Worm (Caenorhabditis elegans) whole organism, L1 larva: ENCODE data around the gene F26F2.5.
A peak's percentile ranks its signal among the peaks of the same experiment; 100 is the strongest.

Experiments used
- F16B12.6 ChIP-seq: fragments of 150-350 bp; optimal IDR thresholded peaks from 2 replicates; lab custom pipeline; 2014; ENCODE audit warnings: missing biosample characterization, missing genetic modification characterization
- Y116A8C.19 ChIP-seq: sonication (generic microtip); optimal IDR thresholded peaks from 2 replicates; lab custom pipeline; 2016; ENCODE audit warnings: missing compliant biosample characterization, missing genetic modification characterization, borderline replicate concordance
- aha-1 ChIP-seq: fragments of 150-350 bp; optimal IDR thresholded peaks from 2 replicates; lab custom pipeline; 2014; ENCODE audit warnings: missing biosample characterization, missing genetic modification characterization
- ama-1 ChIP-seq: fragments of 150-350 bp; optimal IDR thresholded peaks from 2 replicates; lab custom pipeline; 2014
- blmp-1 ChIP-seq: fragments of 150-350 bp; optimal IDR thresholded peaks from 2 replicates; lab custom pipeline; 2014; ENCODE audit warnings: missing biosample characterization, missing genetic modification characterization
- ceh-82 ChIP-seq, 3 experiments: fragments of 150-350 bp in 1 of 3; sonication (generic microtip) in 2 of 3; optimal IDR thresholded peaks; 2 replicates each; lab custom pipeline; 2014 to 2017; ENCODE audit warnings: missing biosample characterization in 3 of 3, missing genetic modification characterization in 3 of 3
- ceh-90 ChIP-seq: sonication (generic microtip); optimal IDR thresholded peaks from 2 replicates; lab custom pipeline; 2016; ENCODE audit warnings: missing genetic modification characterization, missing compliant biosample characterization
- dpl-1 ChIP-seq, 3 experiments: fragments of 150-350 bp in 2 of 3; sonication (generic microtip) in 1 of 3; optimal IDR thresholded peaks; 2 replicates each; lab custom pipeline; 2014 to 2017; ENCODE audit warnings: missing biosample characterization in 3 of 3, missing genetic modification characterization in 3 of 3, missing genetic modification reagents in 3 of 3
- dsc-1 ChIP-seq: sonication (generic microtip); optimal IDR thresholded peaks from 2 replicates; lab custom pipeline; 2016; ENCODE audit warnings: mild to moderate bottlenecking, missing genetic modification characterization, missing compliant biosample characterization
- efl-1 ChIP-seq, 4 experiments: fragments of 150-350 bp; optimal IDR thresholded peaks in 3 of 4; peaks in 1 of 4; 1 replicate in 1 of 4; 2 replicates in 3 of 4; lab custom pipeline; 2014; ENCODE audit warnings: missing biosample characterization in 2 of 4, missing genetic modification characterization in 2 of 4, missing genetic modification reagents in 2 of 4
- efl-3 ChIP-seq: fragments of 200-800 bp; sonication (Bioruptor generic); optimal IDR thresholded peaks from 2 replicates; lab custom pipeline; 2018; ENCODE audit warnings: mild to moderate bottlenecking, missing genetic modification characterization, missing compliant biosample characterization
- elt-2 ChIP-seq: sonication (generic microtip); optimal IDR thresholded peaks from 2 replicates; lab custom pipeline; 2016; ENCODE audit warnings: missing genetic modification characterization, mild to moderate bottlenecking, inconsistent platforms, missing compliant biosample characterization, missing genetic modification reagents
- ets-5 ChIP-seq: fragments of 200-800 bp; sonication (Bioruptor generic); IDR thresholded peaks from 2 replicates; pipeline ENCODE4 v1.3.6; 2022; ENCODE audit warnings: missing genetic modification characterization, missing compliant biosample characterization
- fkh-4 ChIP-seq: sonication (generic microtip); optimal IDR thresholded peaks from 2 replicates; lab custom pipeline; 2016; ENCODE audit warnings: missing compliant biosample characterization, missing genetic modification characterization, borderline replicate concordance
- fos-1 ChIP-seq: fragments of 150-350 bp; optimal IDR thresholded peaks from 2 replicates; lab custom pipeline; 2014; ENCODE audit warnings: missing biosample characterization, missing genetic modification characterization
- hlh-4 ChIP-seq: sonication (generic microtip); optimal IDR thresholded peaks from 2 replicates; lab custom pipeline; 2016; ENCODE audit warnings: mild to moderate bottlenecking, missing genetic modification characterization, missing compliant biosample characterization
- hpl-2 ChIP-seq: fragments of 150-350 bp; optimal IDR thresholded peaks from 2 replicates; lab custom pipeline; 2014; ENCODE audit warnings: missing biosample characterization, missing genetic modification reagents, missing genetic modification characterization
- irx-1 ChIP-seq: sonication (generic microtip); optimal IDR thresholded peaks from 2 replicates; lab custom pipeline; 2016; ENCODE audit warnings: missing genetic modification characterization, missing compliant biosample characterization
- lin-15B ChIP-seq: fragments of 150-350 bp; sonication (generic microtip); optimal IDR thresholded peaks from 3 replicates; lab custom pipeline; 2014; ENCODE audit warnings: missing biosample characterization, missing genetic modification characterization
- lin-35 ChIP-seq, 2 experiments: fragments of 150-350 bp; optimal IDR thresholded peaks; 2 replicates each; lab custom pipeline; 2014; ENCODE audit warnings: missing biosample characterization in 2 of 2, missing genetic modification characterization in 2 of 2, missing genetic modification reagents in 2 of 2
- lin-39 ChIP-seq: fragments of 150-350 bp; optimal IDR thresholded peaks from 2 replicates; lab custom pipeline; 2014; ENCODE audit warnings: missing biosample characterization, missing genetic modification reagents, missing genetic modification characterization
- lir-3 ChIP-seq: sonication (generic microtip); optimal IDR thresholded peaks from 2 replicates; lab custom pipeline; 2016; ENCODE audit warnings: mild to moderate bottlenecking, missing genetic modification characterization, moderate library complexity, missing compliant biosample characterization; ENCODE audit not compliant: poor library complexity
- lsy-2 ChIP-seq, 2 experiments: fragments of 150-350 bp; optimal IDR thresholded peaks; 2 replicates each; lab custom pipeline; 2014; ENCODE audit warnings: missing biosample characterization in 2 of 2, missing genetic modification characterization in 2 of 2
- mab-9 ChIP-seq: fragments of 200-800 bp; sonication (Bioruptor generic); IDR thresholded peaks from 2 replicates; pipeline ENCODE4 v1.3.6; 2022; ENCODE audit warnings: missing genetic modification reagents, missing genetic modification characterization, missing compliant biosample characterization
- mef-2 ChIP-seq: fragments of 150-350 bp; optimal IDR thresholded peaks from 2 replicates; lab custom pipeline; 2014; ENCODE audit warnings: missing biosample characterization, missing genetic modification characterization
- mep-1 ChIP-seq: fragments of 150-350 bp; optimal IDR thresholded peaks from 2 replicates; lab custom pipeline; 2014; ENCODE audit warnings: missing biosample characterization, missing genetic modification characterization
- nhr-12 ChIP-seq: sonication (generic microtip); optimal IDR thresholded peaks from 2 replicates; lab custom pipeline; 2017; ENCODE audit warnings: missing biosample characterization, missing genetic modification characterization
- nhr-20 ChIP-seq: sonication (generic microtip); optimal IDR thresholded peaks from 2 replicates; lab custom pipeline; 2016; ENCODE audit warnings: mild to moderate bottlenecking, missing genetic modification characterization, missing compliant biosample characterization
- nhr-237 ChIP-seq: fragments of 150-350 bp; optimal IDR thresholded peaks from 2 replicates; lab custom pipeline; 2014; ENCODE audit warnings: missing biosample characterization, missing genetic modification characterization
- nhr-47 ChIP-seq: sonication (generic microtip); optimal IDR thresholded peaks from 2 replicates; lab custom pipeline; 2016; ENCODE audit warnings: mild to moderate bottlenecking, missing genetic modification characterization, moderate library complexity, missing compliant biosample characterization
- nhr-71 ChIP-seq: sonication (generic microtip); optimal IDR thresholded peaks from 2 replicates; lab custom pipeline; 2016; ENCODE audit warnings: mild to moderate bottlenecking, missing genetic modification characterization, moderate library complexity, missing compliant biosample characterization
- nhr-77 ChIP-seq: fragments of 150-350 bp; optimal IDR thresholded peaks from 2 replicates; lab custom pipeline; 2014; ENCODE audit warnings: missing biosample characterization, missing genetic modification characterization
- nhr-85 ChIP-seq: sonication (generic microtip); peaks from one replicate; lab custom pipeline; 2016; ENCODE audit warnings: missing genetic modification characterization, inconsistent platforms, missing compliant biosample characterization
- nhr-90 ChIP-seq: sonication (generic microtip); optimal IDR thresholded peaks from 2 replicates; lab custom pipeline; 2016; ENCODE audit warnings: mild to moderate bottlenecking, missing genetic modification characterization, missing compliant biosample characterization; ENCODE audit not compliant: poor library complexity
- pqm-1 ChIP-seq: sonication (generic microtip); optimal IDR thresholded peaks from 3 replicates; lab custom pipeline; 2017; ENCODE audit warnings: missing biosample characterization, missing genetic modification characterization
- skn-1 ChIP-seq: fragments of 150-350 bp; optimal IDR thresholded peaks from 2 replicates; lab custom pipeline; 2014; ENCODE audit warnings: missing biosample characterization, missing genetic modification characterization
- snpc-4 ChIP-seq: fragments of 150-350 bp; optimal IDR thresholded peaks from 2 replicates; lab custom pipeline; 2014; ENCODE audit warnings: missing biosample characterization, missing genetic modification characterization
- snu-23 ChIP-seq: sonication (generic microtip); optimal IDR thresholded peaks from 2 replicates; lab custom pipeline; 2016; ENCODE audit warnings: missing genetic modification characterization, missing compliant biosample characterization
- tbx-2 ChIP-seq: sonication (generic microtip); optimal IDR thresholded peaks from 2 replicates; lab custom pipeline; 2016; ENCODE audit warnings: missing genetic modification characterization, missing compliant biosample characterization
- unc-130 ChIP-seq: fragments of 150-350 bp; optimal IDR thresholded peaks from 2 replicates; lab custom pipeline; 2017; ENCODE audit warnings: missing biosample characterization, missing genetic modification characterization, inconsistent platforms
- unc-86 ChIP-seq: sonication (generic microtip); optimal IDR thresholded peaks from 2 replicates; lab custom pipeline; 2016; ENCODE audit warnings: missing genetic modification characterization, missing compliant biosample characterization
- unc-98 ChIP-seq: fragments of 200-800 bp; sonication (Bioruptor generic); IDR thresholded peaks from 2 replicates; pipeline ENCODE4 v1.3.6; 2022; ENCODE audit warnings: missing genetic modification characterization, missing compliant biosample characterization
- xbp-1 ChIP-seq: sonication (generic microtip); optimal IDR thresholded peaks from 2 replicates; lab custom pipeline; 2016; ENCODE audit warnings: missing genetic modification characterization, missing compliant biosample characterization
- ztf-4 ChIP-seq: fragments of 150-350 bp; optimal IDR thresholded peaks from 2 replicates; lab custom pipeline; 2014; ENCODE audit warnings: missing biosample characterization, missing genetic modification characterization

F26F2.5 gene

ce11 chrV:20539055-20539454 is 34.4 kb upstream of the F26F2.5 start, which contains the start of gene Y38H6C.16:
Gene Y38H6C.16 (minus strand): TSS chrV:20539347.
- TF ChIP-seq nhr-90 (tag; lab: Kevin White, UChicago): no peak
- peak; percentile 73 for TF ChIP-seq nhr-85
- TF ChIP-seq blmp-1 (tag; lab: Kevin White, UChicago): peak; percentile 67
- no peak for TF ChIP-seq Y116A8C.19 (tag; lab: Kevin White, UChicago)
- TF ChIP-seq fkh-4 (tag; lab: Kevin White, UChicago): no peak
- TF ChIP-seq ztf-4: no peak
- TF ChIP-seq xbp-1: peak; percentile 14
- no peak for TF ChIP-seq dsc-1 (tag; lab: Kevin White, UChicago)
- TF ChIP-seq nhr-47 (tag; lab: Kevin White, UChicago): peak; percentile 13
- TF ChIP-seq unc-130 (tag; lab: Kevin White, UChicago): no peak
- no peak for TF ChIP-seq ets-5 (GFP tag; lab: Robert Waterston, UW)
- no peak for TF ChIP-seq elt-2 (tag; lab: Kevin White, UChicago)
- TF ChIP-seq irx-1: no peak
- no peak for TF ChIP-seq efl-3 (GFP tag; lab: Kevin White, UChicago)
- peak; percentile 12 to 19 for TF ChIP-seq efl-1 (optimal IDR thresholded peaks at IDR 0.05; lab: Kevin White, UChicago)
- TF ChIP-seq efl-1 (GFP tag; optimal IDR thresholded peaks at IDR 0.05 in 1 of 2; lab: Kevin White, UChicago): peak in 1 of 2 experiments; percentile 83
- no peak for TF ChIP-seq ceh-82 (tag; optimal IDR thresholded peaks at IDR 0.05; lab: Kevin White, UChicago)
- peak; percentile 25 for TF ChIP-seq mep-1
- TF ChIP-seq nhr-237 (tag; lab: Kevin White, UChicago): no peak
- TF ChIP-seq fos-1 (tag; lab: Kevin White, UChicago): no peak
- TF ChIP-seq lin-39: no peak
- TF ChIP-seq snu-23 (GFP tag; lab: Kevin White, UChicago): peak; percentile 21
- TF ChIP-seq lin-35 (GFP tag; optimal IDR thresholded peaks at IDR 0.05; lab: Kevin White, UChicago): peak in 1 of 2 experiments; percentile 20
- TF ChIP-seq hlh-4 (tag; lab: Kevin White, UChicago): no peak
- TF ChIP-seq dpl-1 (GFP tag; optimal IDR thresholded peaks at IDR 0.05; lab: Kevin White, UChicago): peak in 1 of 3 experiments; percentile 25
- no peak for TF ChIP-seq lin-15B (tag; lab: Kevin White, UChicago)
- TF ChIP-seq F16B12.6: peak; percentile 16
- no peak for TF ChIP-seq nhr-12 (tag; lab: Kevin White, UChicago)
- peak in 1 of 2 experiments; percentile 19 for TF ChIP-seq lsy-2 (tag; optimal IDR thresholded peaks at IDR 0.05; lab: Kevin White, UChicago)
- TF ChIP-seq tbx-2 (tag; lab: Kevin White, UChicago): no peak

DNA sequence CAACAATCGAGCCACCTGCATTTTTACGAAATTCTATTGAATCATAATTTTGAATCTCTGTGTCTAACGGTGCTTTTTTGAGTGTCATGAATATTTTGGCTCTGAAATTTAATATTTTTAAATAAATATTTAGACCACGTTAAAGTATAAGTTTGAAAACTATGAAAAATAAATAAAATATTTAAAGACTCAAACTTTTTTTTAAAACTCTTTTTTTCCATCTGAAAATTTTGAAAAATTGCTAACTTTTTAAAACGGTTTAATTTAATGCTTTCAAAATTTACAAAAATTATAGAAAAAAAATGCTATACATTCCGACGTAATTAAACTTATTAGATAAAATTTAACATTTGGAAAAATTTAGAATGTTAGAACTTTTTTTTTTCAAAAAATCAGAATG is 29.4 kb upstream of the F26F2.5 start, which contains the start of gene slc-36.3:
Gene slc-36.3, minus strand, starts transcription at position 101 of the 400 bp plus-strand sequence.
- TF ChIP-seq unc-98 (no peak), lin-15B (tag; lab: Kevin White, UChicago) (no peak), ceh-90 (tag; lab: Kevin White, UChicago) (no peak), lir-3 (tag; lab: Kevin White, UChicago) (no peak), snu-23 (GFP tag; lab: Kevin White, UChicago) (no peak), lin-39 (no peak), mef-2 (tag; lab: Kevin White, UChicago) (no peak), aha-1 (no peak), pqm-1 (tag; lab: Kevin White, UChicago) (no peak), hpl-2 (GFP tag; lab: Kevin White, UChicago) (no peak), ama-1 (lab: Kevin White, UChicago) (no peak), nhr-12 (tag; lab: Kevin White, UChicago) (no peak), mab-9 (no peak), efl-3 (GFP tag; lab: Kevin White, UChicago) (no peak)

- peak; percentile 53 for TF ChIP-seq elt-2 (tag; lab: Kevin White, UChicago)
- peak in 1 of 2 experiments; percentile 28 for TF ChIP-seq lin-35 (GFP tag; optimal IDR thresholded peaks at IDR 0.05; lab: Kevin White, UChicago)
- TF ChIP-seq nhr-77 (tag; lab: Kevin White, UChicago): no peak
- peak; percentile 27 for TF ChIP-seq nhr-71 (tag; lab: Kevin White, UChicago)
- TF ChIP-seq skn-1 (tag; lab: Kevin White, UChicago): peak; percentile 22
- TF ChIP-seq snpc-4 (tag; lab: Kevin White, UChicago): no peak
- TF ChIP-seq unc-86 (tag; lab: Kevin White, UChicago): peak; percentile 19
- peak; percentile 6 for TF ChIP-seq nhr-20 (tag; lab: Kevin White, UChicago)
Measured at ce11 chrV:20544610-20545009, 28.9 kb upstream of the F26F2.5 start.
